Worm (Caenorhabditis elegans) whole organism, mixed stage, embryonic: ENCODE measurements around the gene egrh-1.

Experiments used
- M03D4.4 ChIP-seq: sonication (generic microtip); optimal IDR thresholded peaks from 2 replicates; lab custom pipeline; 2017; ENCODE audit warnings: mild to moderate bottlenecking, missing genetic modification characterization, missing compliant biosample characterization
- blmp-1 ChIP-seq: fragments of 150-350 bp; optimal IDR thresholded peaks from 2 replicates; lab custom pipeline; 2014; ENCODE audit warnings: missing biosample characterization, missing genetic modification characterization
- ceh-39 ChIP-seq: fragments of 150-350 bp; optimal IDR thresholded peaks from 2 replicates; lab custom pipeline; 2014; ENCODE audit warnings: missing biosample characterization, missing genetic modification characterization
- ceh-43 ChIP-seq: fragments of 200-800 bp; sonication (Bioruptor generic); optimal IDR thresholded peaks from 2 replicates; lab custom pipeline; 2018; ENCODE audit warnings: mild to moderate bottlenecking, missing genetic modification characterization, moderate library complexity, missing compliant biosample characterization
- ceh-83 ChIP-seq: fragments of 200-800 bp; sonication (Bioruptor generic); optimal IDR thresholded peaks from 2 replicates; lab custom pipeline; 2018; ENCODE audit warnings: mild to moderate bottlenecking, missing genetic modification characterization, missing compliant biosample characterization
- ces-1 ChIP-seq: fragments of 150-350 bp; optimal IDR thresholded peaks from 2 replicates; lab custom pipeline; 2014; ENCODE audit warnings: missing biosample characterization, missing genetic modification reagents, missing genetic modification characterization
- elt-1 ChIP-seq: sonication (generic microtip); optimal IDR thresholded peaks from 2 replicates; lab custom pipeline; 2017; ENCODE audit warnings: missing genetic modification characterization, mild to moderate bottlenecking, missing compliant biosample characterization, antibody characterized with exemption, moderate library complexity, borderline replicate concordance; ENCODE audit not compliant: insufficient read depth
- elt-3 ChIP-seq: fragments of 150-350 bp; optimal IDR thresholded peaks from 2 replicates; lab custom pipeline; 2014; ENCODE audit warnings: missing biosample characterization, missing genetic modification characterization
- flh-1 ChIP-seq: fragments of 200-800 bp; sonication (Bioruptor generic); optimal IDR thresholded peaks from 2 replicates; lab custom pipeline; 2018; ENCODE audit warnings: mild to moderate bottlenecking, missing genetic modification characterization, moderate library complexity, missing compliant biosample characterization
- ham-2 ChIP-seq: fragments of 200-800 bp; sonication (Bioruptor generic); optimal IDR thresholded peaks from 2 replicates; lab custom pipeline; 2018; ENCODE audit warnings: mild to moderate bottlenecking, missing genetic modification characterization, missing compliant biosample characterization
- hlh-1 ChIP-seq: fragments of 150-350 bp; optimal IDR thresholded peaks from 2 replicates; lab custom pipeline; 2014; ENCODE audit warnings: missing biosample characterization, missing genetic modification reagents, missing genetic modification characterization
- lin-13 ChIP-seq: fragments of 150-350 bp; optimal IDR thresholded peaks from 2 replicates; lab custom pipeline; 2014; ENCODE audit warnings: missing biosample characterization, missing genetic modification characterization
- lin-32 ChIP-seq: fragments of 200-800 bp; sonication (Bioruptor generic); optimal IDR thresholded peaks from 2 replicates; lab custom pipeline; 2018; ENCODE audit warnings: mild to moderate bottlenecking, missing genetic modification characterization, missing compliant biosample characterization
- lsy-2 ChIP-seq: fragments of 150-350 bp; optimal IDR thresholded peaks from 2 replicates; lab custom pipeline; 2014; ENCODE audit warnings: missing biosample characterization, missing genetic modification characterization
- mab-5 ChIP-seq: fragments of 150-350 bp; optimal IDR thresholded peaks from 2 replicates; lab custom pipeline; 2014; ENCODE audit warnings: missing biosample characterization, missing genetic modification characterization
- mep-1 ChIP-seq: fragments of 150-350 bp; optimal IDR thresholded peaks from 2 replicates; lab custom pipeline; 2017; ENCODE audit warnings: missing biosample characterization, missing genetic modification reagents, missing genetic modification characterization, inconsistent platforms
- nhr-12 ChIP-seq: fragments of 150-350 bp; optimal IDR thresholded peaks from 2 replicates; lab custom pipeline; 2014; ENCODE audit warnings: missing biosample characterization, missing genetic modification characterization
- nhr-2 ChIP-seq: fragments of 150-350 bp; optimal IDR thresholded peaks from 2 replicates; lab custom pipeline; 2014; ENCODE audit warnings: missing biosample characterization, missing genetic modification characterization
- nhr-237 ChIP-seq: fragments of 150-350 bp; optimal IDR thresholded peaks from 2 replicates; lab custom pipeline; 2014; ENCODE audit warnings: missing biosample characterization, missing genetic modification characterization
- nhr-28 ChIP-seq: fragments of 150-350 bp; optimal IDR thresholded peaks from 2 replicates; lab custom pipeline; 2014; ENCODE audit warnings: missing biosample characterization, missing genetic modification characterization
- nhr-76 ChIP-seq: sonication (generic microtip); optimal IDR thresholded peaks from 2 replicates; lab custom pipeline; 2017; ENCODE audit warnings: missing biosample characterization, missing genetic modification characterization
- pha-4 ChIP-seq: fragments of 150-350 bp; optimal IDR thresholded peaks from 2 replicates; lab custom pipeline; 2018; ENCODE audit warnings: missing biosample characterization, missing genetic modification reagents, missing genetic modification characterization
- sem-2 ChIP-seq: fragments of 200-800 bp; sonication (Bioruptor generic); optimal IDR thresholded peaks from 2 replicates; lab custom pipeline; 2018; ENCODE audit warnings: mild to moderate bottlenecking, missing genetic modification characterization, missing compliant biosample characterization
- sptf-1 ChIP-seq: sonication (generic microtip); optimal IDR thresholded peaks from 2 replicates; lab custom pipeline; 2017; ENCODE audit warnings: mild to moderate bottlenecking, missing genetic modification characterization, moderate library complexity, missing compliant biosample characterization
- unc-120 ChIP-seq: sonication (generic microtip); optimal IDR thresholded peaks from 2 replicates; lab custom pipeline; 2017; ENCODE audit warnings: missing genetic modification characterization, missing compliant biosample characterization; ENCODE audit not compliant: poor library complexity, severe bottlenecking
- unc-62 ChIP-seq: fragments of 150-350 bp; optimal IDR thresholded peaks from 2 replicates; lab custom pipeline; 2014; ENCODE audit warnings: missing biosample characterization, missing genetic modification reagents, missing genetic modification characterization
- zip-8 ChIP-seq: fragments of 150-350 bp; optimal IDR thresholded peaks from 2 replicates; lab custom pipeline; 2014; ENCODE audit warnings: missing biosample characterization, missing genetic modification characterization

The egrh-1 gene

DNA sequence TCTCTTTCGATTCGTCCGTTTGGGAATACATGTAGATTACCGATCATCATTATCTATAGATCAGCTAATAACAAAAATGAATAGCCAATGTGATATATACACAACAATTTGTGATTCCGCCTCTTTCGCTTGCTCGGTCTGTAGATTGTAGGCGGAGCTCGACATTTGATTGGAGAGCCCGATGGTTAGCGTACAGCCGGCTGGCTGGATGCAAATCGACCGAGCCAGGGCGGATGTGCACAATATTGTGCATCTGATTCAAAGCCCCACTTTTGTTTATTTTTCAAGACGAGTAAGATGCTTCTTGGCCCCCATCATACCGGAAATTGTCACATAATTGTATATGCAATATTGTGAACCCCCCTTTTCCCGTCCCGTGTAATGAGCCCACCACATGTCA, 16.0 kb downstream of the egrh-1 start, which contains the start of gene dmd-4:
TSS of gene dmd-4 (minus strand) at position 101 of the 400 bp plus-strand sequence.
- no peak for TF ChIP-seq ces-1 (GFP tag; lab: Kevin White, UChicago)
- TF ChIP-seq nhr-28, result no peak
- peak; percentile 23 for TF ChIP-seq pha-4 (tag; lab: Kevin White, UChicago)

DNA sequence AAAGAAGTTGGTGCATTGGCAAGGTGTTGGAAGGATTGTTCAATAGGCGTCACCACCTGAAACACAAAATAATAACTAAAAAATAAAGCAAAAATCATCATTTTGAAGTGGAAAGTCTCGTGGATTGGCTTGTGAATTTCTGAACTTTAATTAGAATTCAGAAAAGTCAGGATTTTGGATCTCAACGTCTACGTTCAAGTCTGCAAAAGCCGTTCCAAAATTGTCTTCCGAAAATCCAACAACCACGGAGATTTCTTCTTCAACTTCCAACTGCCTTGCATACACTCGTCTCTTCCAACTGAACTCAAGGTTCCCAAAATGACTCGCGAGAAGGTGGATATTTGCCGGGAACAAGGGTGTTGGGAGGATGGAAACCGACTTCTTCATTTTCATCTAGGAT, 20.0 kb downstream of the egrh-1 start, which contains the start of gene C27C12.3:
TSS of gene C27C12.3 (minus strand) at position 101 of the 400 bp plus-strand sequence.
- TF ChIP-seq ces-1 (GFP tag; lab: Kevin White, UChicago) (no peak), sptf-1 (tag; lab: Kevin White, UChicago) (no peak), nhr-12 (tag; lab: Kevin White, UChicago) (no peak), hlh-1 (tag; lab: Kevin White, UChicago) (no peak), flh-1 (GFP tag; lab: Kevin White, UChicago) (no peak), unc-120 (no peak), elt-3 (no peak), mep-1 (tag; lab: Kevin White, UChicago) (no peak), M03D4.4 (tag; lab: Kevin White, UChicago) (no peak), ham-2 (no peak), lin-13 (tag; lab: Kevin White, UChicago) (no peak), ceh-43 (no peak)

DNA sequence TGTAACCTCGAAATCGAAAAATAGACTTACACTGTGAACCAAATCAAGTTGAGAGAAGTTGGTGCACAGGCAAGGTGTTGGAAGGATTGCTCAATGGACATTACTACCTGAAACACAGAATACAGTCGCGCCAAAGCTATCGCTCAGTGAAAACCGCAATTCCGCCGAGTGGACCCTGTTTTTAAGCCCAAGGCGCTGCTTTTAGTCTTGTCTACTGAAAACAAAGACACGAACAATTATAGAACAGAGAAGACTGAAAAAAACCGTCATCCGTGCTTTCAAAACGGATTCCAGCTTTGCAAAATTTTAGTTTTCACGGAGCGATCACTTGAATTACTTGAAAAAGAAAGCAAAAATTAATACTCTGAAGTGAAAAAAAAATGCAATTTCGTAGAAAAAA, 22.5 kb downstream of the egrh-1 start, which contains the start of gene F31F6.1:
TSS of gene F31F6.1 (minus strand) at position 101 of the 400 bp plus-strand sequence.
- TF ChIP-seq sem-2 (GFP tag; lab: Kevin White, UChicago) (no peak), nhr-2 (no peak), M03D4.4 (tag; lab: Kevin White, UChicago) (no peak), zip-8 (tag; lab: Kevin White, UChicago) (no peak), ceh-83 (GFP tag; lab: Kevin White, UChicago) (no peak), flh-1 (GFP tag; lab: Kevin White, UChicago) (no peak), nhr-28 (no peak), nhr-12 (tag; lab: Kevin White, UChicago) (no peak), lsy-2 (tag; lab: Kevin White, UChicago) (no peak), nhr-76 (tag; lab: Kevin White, UChicago) (no peak), lin-32 (GFP tag; lab: Kevin White, UChicago) (no peak), pha-4 (tag; lab: Kevin White, UChicago) (no peak), blmp-1 (tag; lab: Kevin White, UChicago) (no peak), elt-3 (no peak), elt-1 (no peak)

DNA sequence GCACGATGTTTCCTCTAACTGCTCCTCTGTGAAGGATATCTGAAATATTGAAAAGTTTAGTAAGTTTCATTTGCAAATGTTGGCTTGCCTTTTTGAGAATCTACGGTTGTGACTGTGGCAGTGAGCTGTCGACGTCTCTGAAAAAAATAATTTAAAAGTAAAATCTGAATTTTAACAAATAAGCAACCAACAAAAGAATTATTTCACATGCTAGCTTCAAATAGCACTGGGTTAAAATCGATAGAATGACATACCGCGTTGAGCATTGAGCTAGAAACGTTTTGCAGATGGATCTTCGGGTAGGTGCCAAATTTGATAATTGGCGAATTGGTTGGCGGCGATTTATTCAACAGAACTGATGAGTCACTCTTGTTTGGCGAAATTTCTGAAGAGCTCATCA, 26.0 kb downstream of the egrh-1 start, which contains the start of gene F31F6.2:
TSS of gene F31F6.2 (minus strand) at position 101 of the 400 bp plus-strand sequence.
- TF ChIP-seq nhr-12 (tag; lab: Kevin White, UChicago), result no peak
- TF ChIP-seq mep-1 (tag; lab: Kevin White, UChicago), result no peak
- no peak for TF ChIP-seq lin-13 (tag; lab: Kevin White, UChicago)
- no peak for TF ChIP-seq mab-5 (tag; lab: Kevin White, UChicago)
- TF ChIP-seq lsy-2 (tag; lab: Kevin White, UChicago), result no peak
- TF ChIP-seq elt-1, result no peak
- no peak for TF ChIP-seq flh-1 (GFP tag; lab: Kevin White, UChicago)
- TF ChIP-seq ham-2, result no peak
- TF ChIP-seq elt-3, result no peak
- no peak for TF ChIP-seq ceh-39 (tag; lab: Kevin White, UChicago)
- no peak for TF ChIP-seq ces-1 (GFP tag; lab: Kevin White, UChicago)
- no peak for TF ChIP-seq blmp-1 (tag; lab: Kevin White, UChicago)
- TF ChIP-seq unc-62, result no peak
- TF ChIP-seq nhr-2, result no peak
- TF ChIP-seq M03D4.4 (tag; lab: Kevin White, UChicago), result no peak
- TF ChIP-seq sem-2 (GFP tag; lab: Kevin White, UChicago), result no peak
- TF ChIP-seq hlh-1 (tag; lab: Kevin White, UChicago), result no peak
- TF ChIP-seq nhr-237 (tag; lab: Kevin White, UChicago), result no peak
- no peak for TF ChIP-seq unc-120
- TF ChIP-seq, all 35 proteins: peak for 0

DNA sequence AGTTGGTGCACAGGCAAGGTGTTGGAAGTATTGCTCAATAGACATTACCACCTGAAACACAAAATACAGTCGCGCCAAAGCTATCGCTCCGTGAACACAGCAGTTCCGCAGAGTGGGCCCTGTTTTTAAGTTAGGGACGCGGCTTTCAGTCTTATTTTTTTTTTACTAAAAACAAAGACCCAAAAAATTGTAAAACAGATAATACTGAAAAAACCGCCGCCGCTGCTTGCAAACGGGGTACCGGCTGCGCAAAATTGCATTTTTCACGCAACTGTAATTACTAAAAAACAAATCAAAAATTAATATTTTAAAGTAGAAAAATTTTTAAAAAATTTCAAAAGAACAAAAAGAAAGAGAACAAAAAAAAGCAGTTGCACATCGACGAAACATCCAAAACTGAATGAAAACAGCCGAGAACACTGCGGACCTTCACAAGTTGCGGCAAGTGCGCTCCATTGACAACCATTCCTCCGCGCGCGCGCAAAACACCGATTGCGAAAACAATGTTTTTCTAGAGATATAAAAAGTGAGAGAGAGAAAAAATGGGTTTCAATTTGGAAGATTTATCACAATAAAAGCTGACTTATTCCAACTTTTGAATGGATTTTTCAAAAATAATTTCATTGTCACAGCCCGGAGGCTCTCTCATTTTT, 27.2 kb downstream of the egrh-1 start, which contains the start of gene F31F6.3:
TSS of gene F31F6.3 (minus strand) at position 51 of the 653 bp plus-strand sequence.
- TF ChIP-seq M03D4.4 (tag; lab: Kevin White, UChicago) (no peak), nhr-28 (no peak), nhr-2 (no peak), hlh-1 (tag; lab: Kevin White, UChicago) (no peak), sem-2 (GFP tag; lab: Kevin White, UChicago) (no peak), elt-3 (no peak), unc-62 (no peak), elt-1 (no peak), lin-13 (tag; lab: Kevin White, UChicago) (no peak), sptf-1 (tag; lab: Kevin White, UChicago) (no peak), ces-1 (GFP tag; lab: Kevin White, UChicago) (no peak)
